Worm (Caenorhabditis elegans) whole organism, L3 larva: ENCODE data around the gene nep-12.

Experiments
- R02D3.7 ChIP-seq: fragments of 150-350 bp; optimal IDR thresholded peaks from 2 replicates; lab custom pipeline; 2014; ENCODE audit warnings: missing biosample characterization, missing genetic modification characterization
- ZK546.5 ChIP-seq: sonication (generic microtip); optimal IDR thresholded peaks from 2 replicates; lab custom pipeline; 2017; ENCODE audit warnings: missing biosample characterization, missing genetic modification characterization
- aly-2 ChIP-seq: fragments of 150-350 bp; optimal IDR thresholded peaks from 2 replicates; lab custom pipeline; 2014; ENCODE audit warnings: missing biosample characterization, missing genetic modification characterization
- ceh-16 ChIP-seq: sonication (generic microtip); optimal IDR thresholded peaks from 2 replicates; lab custom pipeline; 2017; ENCODE audit warnings: missing biosample characterization, missing genetic modification characterization
- egl-27 ChIP-seq: sonication (generic microtip); optimal IDR thresholded peaks from 4 replicates; lab custom pipeline; 2017; ENCODE audit warnings: missing biosample characterization, missing genetic modification reagents, missing genetic modification characterization
- elt-1 ChIP-seq: fragments of 150-350 bp; optimal IDR thresholded peaks from 2 replicates; lab custom pipeline; 2014; ENCODE audit warnings: missing biosample characterization, missing genetic modification characterization
- elt-2 ChIP-seq: sonication (generic microtip); optimal IDR thresholded peaks from 2 replicates; lab custom pipeline; 2016; ENCODE audit warnings: missing genetic modification reagents, mild to moderate bottlenecking, missing genetic modification characterization, missing compliant biosample characterization
- elt-3 ChIP-seq, 3 experiments: fragments of 150-350 bp in 1 of 3; sonication (generic microtip) in 2 of 3; optimal IDR thresholded peaks; 2 replicates in 2 of 3; 4 replicates in 1 of 3; lab custom pipeline; 2014 to 2017; ENCODE audit warnings: missing biosample characterization in 3 of 3, missing genetic modification characterization in 3 of 3
- eor-1 ChIP-seq, 2 experiments: fragments of 150-350 bp; optimal IDR thresholded peaks; 2 replicates each; lab custom pipeline; 2014 to 2018; ENCODE audit warnings: missing biosample characterization in 2 of 2, missing genetic modification characterization in 2 of 2
- fkh-10 ChIP-seq: sonication (generic microtip); optimal IDR thresholded peaks from 2 replicates; lab custom pipeline; 2017; ENCODE audit warnings: missing biosample characterization, missing genetic modification reagents, missing genetic modification characterization
- fkh-2 ChIP-seq: fragments of 150-350 bp; optimal IDR thresholded peaks from 2 replicates; lab custom pipeline; 2014; ENCODE audit warnings: missing biosample characterization, missing genetic modification reagents, missing genetic modification characterization
- jun-1 ChIP-seq: fragments of 150-350 bp; optimal IDR thresholded peaks from 2 replicates; lab custom pipeline; 2014; ENCODE audit warnings: missing biosample characterization, missing genetic modification reagents, missing genetic modification characterization
- lin-15B ChIP-seq: fragments of 150-350 bp; optimal IDR thresholded peaks from 2 replicates; lab custom pipeline; 2014; ENCODE audit warnings: missing biosample characterization, missing genetic modification characterization
- lin-39 ChIP-seq: fragments of 150-350 bp; optimal IDR thresholded peaks from 2 replicates; lab custom pipeline; 2018; ENCODE audit warnings: missing biosample characterization, missing genetic modification reagents, missing genetic modification characterization
- mdl-1 ChIP-seq: fragments of 150-350 bp; optimal IDR thresholded peaks from 2 replicates; lab custom pipeline; 2014; ENCODE audit warnings: missing biosample characterization, missing genetic modification characterization
- nfya-1 ChIP-seq: sonication (generic microtip); optimal IDR thresholded peaks from 2 replicates; lab custom pipeline; 2017; ENCODE audit warnings: missing genetic modification characterization, mild to moderate bottlenecking, missing compliant biosample characterization, antibody characterized with exemption, moderate library complexity; ENCODE audit not compliant: insufficient read depth
- nhr-12 ChIP-seq: fragments of 150-350 bp; optimal IDR thresholded peaks from 2 replicates; lab custom pipeline; 2014; ENCODE audit warnings: missing biosample characterization, missing genetic modification characterization
- nhr-23 ChIP-seq: fragments of 150-350 bp; optimal IDR thresholded peaks from 2 replicates; lab custom pipeline; 2014; ENCODE audit warnings: missing biosample characterization, missing genetic modification reagents, missing genetic modification characterization
- nhr-25 ChIP-seq: sonication (generic microtip); optimal IDR thresholded peaks from 2 replicates; lab custom pipeline; 2017; ENCODE audit warnings: missing biosample characterization, missing genetic modification characterization
- nhr-28 ChIP-seq: fragments of 150-350 bp; optimal IDR thresholded peaks from 2 replicates; lab custom pipeline; 2014; ENCODE audit warnings: missing biosample characterization, missing genetic modification characterization
- nhr-43 ChIP-seq: sonication (generic microtip); optimal IDR thresholded peaks from 2 replicates; lab custom pipeline; 2016; ENCODE audit warnings: mild to moderate bottlenecking, missing genetic modification characterization, missing compliant biosample characterization; ENCODE audit not compliant: poor library complexity, severe bottlenecking
- nhr-67 ChIP-seq: fragments of 150-350 bp; optimal IDR thresholded peaks from 2 replicates; lab custom pipeline; 2014; ENCODE audit warnings: missing biosample characterization, missing genetic modification characterization
- nhr-77 ChIP-seq: fragments of 150-350 bp; optimal IDR thresholded peaks from 2 replicates; lab custom pipeline; 2014; ENCODE audit warnings: missing biosample characterization, missing genetic modification characterization
- pha-4 ChIP-seq: fragments of 150-350 bp; optimal IDR thresholded peaks from 2 replicates; lab custom pipeline; 2014; ENCODE audit warnings: missing biosample characterization, missing genetic modification reagents, missing genetic modification characterization
- pqm-1 ChIP-seq: fragments of 150-350 bp; optimal IDR thresholded peaks from 2 replicates; lab custom pipeline; 2017; ENCODE audit warnings: missing biosample characterization, missing genetic modification characterization, inconsistent platforms
- skn-1 ChIP-seq: fragments of 150-350 bp; optimal IDR thresholded peaks from 2 replicates; lab custom pipeline; 2014; ENCODE audit warnings: missing biosample characterization, missing genetic modification characterization
- snpc-4 ChIP-seq: fragments of 150-350 bp; optimal IDR thresholded peaks from 2 replicates; lab custom pipeline; 2014; ENCODE audit warnings: missing biosample characterization, missing genetic modification characterization
- tbx-2 ChIP-seq: sonication (generic microtip); optimal IDR thresholded peaks from 2 replicates; lab custom pipeline; 2016; ENCODE audit warnings: mild to moderate bottlenecking, missing genetic modification characterization, missing compliant biosample characterization
- zag-1 ChIP-seq: fragments of 150-350 bp; optimal IDR thresholded peaks from 2 replicates; lab custom pipeline; 2014; ENCODE audit warnings: missing biosample characterization, missing genetic modification characterization
- ztf-11 ChIP-seq: fragments of 150-350 bp; optimal IDR thresholded peaks from 2 replicates; lab custom pipeline; 2014; ENCODE audit warnings: missing biosample characterization, missing genetic modification characterization
- ztf-4 ChIP-seq: fragments of 150-350 bp; optimal IDR thresholded peaks from 2 replicates; lab custom pipeline; 2014; ENCODE audit warnings: missing biosample characterization, missing genetic modification characterization

Gene nep-12

ce11 chrII:4779753-4780152 is 4.6 kb downstream of the nep-12 start:
- TF ChIP-seq snpc-4 (tag; lab: Kevin White, UChicago), result no peak
- no peak for TF ChIP-seq pqm-1 (tag; lab: Kevin White, UChicago)
- TF ChIP-seq elt-2 (tag; lab: Kevin White, UChicago), result no peak
- TF ChIP-seq skn-1 (tag; lab: Kevin White, UChicago), result no peak
- no peak for TF ChIP-seq nhr-12 (tag; lab: Kevin White, UChicago)
- no peak for TF ChIP-seq nhr-77 (tag; lab: Kevin White, UChicago)
- TF ChIP-seq nfya-1, result no peak
- peak; percentile 49 for TF ChIP-seq pha-4 (tag; lab: Kevin White, UChicago)
- no peak for TF ChIP-seq R02D3.7 (tag; lab: Kevin White, UChicago)
- TF ChIP-seq, all 47 proteins: peak for 1

- TF ChIP-seq nfya-1 (no peak), eor-1 (tag; optimal IDR thresholded peaks at IDR 0.05; lab: Kevin White, UChicago) (no peak), nhr-28 (tag; lab: Kevin White, UChicago) (no peak), nhr-23 (tag; lab: Kevin White, UChicago) (no peak), mdl-1 (no peak), nhr-67 (tag; lab: Kevin White, UChicago) (no peak), ztf-11 (tag; lab: Kevin White, UChicago) (no peak), ZK546.5 (tag; lab: Kevin White, UChicago) (no peak), nhr-77 (tag; lab: Kevin White, UChicago) (no peak), fkh-10 (GFP tag; lab: Kevin White, UChicago) (no peak), pqm-1 (tag; lab: Kevin White, UChicago) (peak; percentile 81), jun-1 (tag; lab: Kevin White, UChicago) (peak; percentile 24), ztf-4 (tag; lab: Kevin White, UChicago) (no peak), lin-39 (no peak), elt-2 (tag; lab: Kevin White, UChicago) (peak; percentile 94), ceh-16 (tag; lab: Kevin White, UChicago) (no peak), aly-2 (tag; lab: Kevin White, UChicago) (no peak), elt-1 (no peak)
- TF ChIP-seq, all 47 proteins: peak for 3
Observed at ce11 chrII:4776933-4777332, 7.4 kb downstream of the nep-12 start, which contains the start of gene F26G1.11. F26G1.11 (plus strand) TSS chrII:4777137.

- no peak for TF ChIP-seq lin-15B (tag; lab: Kevin White, UChicago)
- TF ChIP-seq tbx-2 (tag; lab: Kevin White, UChicago), result no peak
Observed at ce11 chrII:4775802-4776201, 8.5 kb downstream of the nep-12 start.

ce11 chrII:4773891-4774432 is 10.4 kb downstream of the nep-12 start, which contains the start of the genes F26G1.9 and F26G1.10:
F26G1.9 (minus strand) TSS chrII:4773991.
F26G1.10 (plus strand) TSS chrII:4774382.
- TF ChIP-seq nhr-67 (tag; lab: Kevin White, UChicago) (no peak), nhr-25 (tag; lab: Kevin White, UChicago) (no peak), egl-27 (no peak), elt-2 (tag; lab: Kevin White, UChicago) (peak; percentile 23), tbx-2 (tag; lab: Kevin White, UChicago) (no peak)

ce11 chrII:4772441-4772840 is 11.9 kb downstream of the nep-12 start:
- no peak for TF ChIP-seq zag-1
- TF ChIP-seq nfya-1, result no peak
- no peak for TF ChIP-seq fkh-2 (tag; lab: Kevin White, UChicago)
- no peak for TF ChIP-seq pha-4 (tag; lab: Kevin White, UChicago)
- TF ChIP-seq nhr-28 (tag; lab: Kevin White, UChicago), result no peak
- peak; percentile 16 for TF ChIP-seq elt-1
- no peak for TF ChIP-seq skn-1 (tag; lab: Kevin White, UChicago)
- peak; percentile 9 for TF ChIP-seq nhr-23 (tag; lab: Kevin White, UChicago)
- no peak for TF ChIP-seq mdl-1
- TF ChIP-seq nhr-25 (tag; lab: Kevin White, UChicago), result peak; percentile 48
- peak in 2 of 3 experiments; percentile 18 to 57 for TF ChIP-seq elt-3 (tag; optimal IDR thresholded peaks at IDR 0.05; lab: Kevin White, UChicago)
- peak; percentile 44 for TF ChIP-seq nhr-43
- TF ChIP-seq ceh-16 (tag; lab: Kevin White, UChicago), result no peak
